Worm (Caenorhabditis elegans): Measurements from ENCODE around the gene F38H4.4.

Gene F38H4.4

ce11 chrIV:11858142-11858541 is 10.1 kb downstream of the F38H4.4 start, which contains the start of gene let-92:
Gene let-92 (plus strand): TSS chrIV:11858442.
- TF ChIP-seq unc-55 (GFP tag; optimal IDR thresholded peaks at IDR 0.05), result no peak
- TF ChIP-seq lin-39 (tag; optimal IDR thresholded peaks at IDR 0.05), result no peak
- TF ChIP-seq Y55F3AM.14 (GFP tag; optimal IDR thresholded peaks at IDR 0.05), result no peak
- no peak for TF ChIP-seq ama-1 (optimal IDR thresholded peaks at IDR 0.05)
- TF ChIP-seq elt-1 (tag; optimal IDR thresholded peaks at IDR 0.05), result no peak
- TF ChIP-seq lin-13 (GFP tag; optimal IDR thresholded peaks at IDR 0.05), result no peak
- TF ChIP-seq mdl-1 (tag; optimal IDR thresholded peaks at IDR 0.05), result no peak
- TF ChIP-seq sma-3 (GFP tag; optimal IDR thresholded peaks at IDR 0.05), result no peak
- TF ChIP-seq nhr-77 (tag; optimal IDR thresholded peaks at IDR 0.05), result no peak
- TF ChIP-seq fos-1 (tag; optimal IDR thresholded peaks at IDR 0.05), result no peak

DNA sequence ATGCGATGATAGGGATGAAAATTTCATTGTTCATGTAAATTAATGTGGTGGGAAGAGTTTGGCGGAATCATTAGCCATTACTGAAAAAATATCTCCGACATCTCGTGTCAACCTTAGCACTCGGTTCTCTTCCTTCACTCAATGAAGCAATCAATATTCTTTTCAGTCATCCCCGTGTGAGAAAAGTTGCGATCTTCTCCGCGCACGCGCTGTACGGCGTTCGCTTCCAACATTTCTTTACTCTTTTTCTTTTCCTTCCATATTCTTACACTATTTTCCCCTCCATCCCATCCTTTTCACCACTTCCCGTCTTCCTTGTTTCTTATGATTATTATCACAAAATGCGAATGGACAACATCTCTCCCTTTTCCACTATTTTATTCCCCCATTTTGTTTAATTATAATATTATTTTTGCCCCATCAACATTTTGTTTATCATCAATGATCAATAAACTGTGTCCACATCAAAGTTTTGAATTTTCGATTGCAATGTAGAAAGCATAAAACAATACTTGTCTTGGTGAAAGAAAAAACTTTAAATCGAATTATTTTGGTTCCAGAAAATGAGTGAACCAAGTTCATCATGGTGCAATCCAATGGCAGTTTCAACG is 12.0 kb downstream of the F38H4.4 start, which contains the start of gene mob-1:
Gene mob-1, plus strand, starts transcription at position 561 of the 611 bp plus-strand sequence.
- TF ChIP-seq unc-55 (GFP tag; optimal IDR thresholded peaks at IDR 0.05) (peak; percentile 49), nhr-25 (tag; optimal IDR thresholded peaks at IDR 0.05) (peak; percentile 15), crh-2 (tag; optimal IDR thresholded peaks at IDR 0.05) (peak; percentile 24), blmp-1 (tag; optimal IDR thresholded peaks at IDR 0.05; ENCODE audit: insufficient read depth) (peak; percentile 8), nhr-21 (tag; optimal IDR thresholded peaks at IDR 0.05) (peak; percentile 10), dmd-4 (tag; optimal IDR thresholded peaks at IDR 0.05) (no peak)

DNA sequence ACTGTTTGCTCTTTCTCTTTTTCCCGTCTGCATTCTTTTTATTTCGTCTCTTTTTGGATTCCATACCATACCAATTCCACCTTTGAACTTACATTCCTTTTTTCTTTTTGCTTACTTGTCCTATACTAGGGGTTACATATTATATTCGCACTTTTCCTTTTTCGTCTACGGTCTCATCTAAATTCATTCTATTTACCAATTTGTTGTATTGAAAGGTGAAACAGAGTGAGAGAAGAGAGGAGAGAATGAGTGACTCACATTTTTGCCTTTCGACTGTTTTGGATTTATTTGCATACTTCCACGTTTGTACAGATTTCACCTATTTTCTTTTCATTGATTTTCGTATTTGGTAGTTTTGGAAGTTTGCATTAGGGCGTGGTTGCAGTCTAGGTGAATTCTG is 15.4 kb downstream of the F38H4.4 start:
- TF ChIP-seq fos-1 (tag; optimal IDR thresholded peaks at IDR 0.05) (peak; percentile 42), mbf-1 (tag; optimal IDR thresholded peaks at IDR 0.05) (no peak), F13H6.1 (tag; optimal IDR thresholded peaks at IDR 0.05) (peak; percentile 12), C34F6.9 (tag; optimal IDR thresholded peaks at IDR 0.05) (peak; percentile 2)

DNA sequence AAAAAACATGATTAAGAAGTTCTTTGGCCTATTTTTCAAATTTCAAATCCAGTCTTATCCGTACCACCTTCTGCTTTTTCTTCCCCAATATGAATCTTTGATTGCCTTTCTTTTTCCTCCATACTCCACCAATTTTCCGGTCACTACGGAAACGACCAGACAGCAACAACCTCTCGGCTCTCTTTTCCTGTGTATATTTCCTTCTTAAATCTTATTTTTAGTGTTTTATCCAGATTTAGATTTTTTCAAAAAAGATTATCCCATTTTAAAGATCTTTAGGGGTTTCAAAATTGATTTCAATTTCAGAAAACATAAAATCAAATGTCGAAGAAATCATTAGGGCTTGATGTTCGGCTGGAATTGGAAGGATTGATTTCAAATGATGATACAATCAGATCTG is 16.2 kb downstream of the F38H4.4 start, which contains the start of gene trpa-1:
Gene trpa-1, plus strand, starts transcription at position 301 of the 400 bp plus-strand sequence.
- TF ChIP-seq mdl-1 (tag; optimal IDR thresholded peaks at IDR 0.05) (no peak), elt-3 (tag; optimal IDR thresholded peaks at IDR 0.05) (no peak), Y55F3AM.14 (GFP tag; optimal IDR thresholded peaks at IDR 0.05) (no peak), nhr-23 (tag; optimal IDR thresholded peaks at IDR 0.05) (no peak), nhr-237 (tag; optimal IDR thresholded peaks at IDR 0.05) (no peak), lin-39 (tag; optimal IDR thresholded peaks at IDR 0.05) (no peak), ama-1 (optimal IDR thresholded peaks at IDR 0.05) (no peak), fos-1 (tag; optimal IDR thresholded peaks at IDR 0.05) (no peak), sem-4 (tag; optimal IDR thresholded peaks at IDR 0.05) (no peak), F13H6.1 (tag; optimal IDR thresholded peaks at IDR 0.05) (no peak)

ce11 chrIV:11867652-11868232 is 19.7 kb downstream of the F38H4.4 start:
- no peak for TF ChIP-seq sma-9 (GFP tag; optimal IDR thresholded peaks at IDR 0.05)
- TF ChIP-seq sma-9 (tag; optimal IDR thresholded peaks at IDR 0.05), result no peak
- no peak for TF ChIP-seq nhr-23 (tag; optimal IDR thresholded peaks at IDR 0.05)
- TF ChIP-seq lin-11 (tag; optimal IDR thresholded peaks at IDR 0.05), result no peak
- TF ChIP-seq nhr-25 (tag; optimal IDR thresholded peaks at IDR 0.05), result no peak
- no peak for TF ChIP-seq nhr-11 (tag; optimal IDR thresholded peaks at IDR 0.05)
- no peak for TF ChIP-seq mbf-1 (tag; optimal IDR thresholded peaks at IDR 0.05)
- no peak for TF ChIP-seq C34F6.9 (tag; optimal IDR thresholded peaks at IDR 0.05)
- TF ChIP-seq F13H6.1 (tag; optimal IDR thresholded peaks at IDR 0.05), result no peak
- no peak for TF ChIP-seq zag-1 (tag; optimal IDR thresholded peaks at IDR 0.05)
- TF ChIP-seq egl-27 (tag; optimal IDR thresholded peaks at IDR 0.05), result no peak
- TF ChIP-seq nhr-12 (tag; optimal IDR thresholded peaks at IDR 0.05), result no peak
- no peak for TF ChIP-seq nhr-77 (tag; optimal IDR thresholded peaks at IDR 0.05)
- no peak for TF ChIP-seq nhr-6 (tag; optimal IDR thresholded peaks at IDR 0.05)
- no peak for TF ChIP-seq ama-1 (optimal IDR thresholded peaks at IDR 0.05)
- TF ChIP-seq blmp-1 (tag; optimal IDR thresholded peaks at IDR 0.05; ENCODE audit: insufficient read depth), result no peak

ce11 chrIV:11868452-11868851 is 20.4 kb downstream of the F38H4.4 start:
- TF ChIP-seq dmd-4 (tag; optimal IDR thresholded peaks at IDR 0.05) (no peak), peb-1 (tag; optimal IDR thresholded peaks at IDR 0.05) (no peak), nhr-23 (tag; optimal IDR thresholded peaks at IDR 0.05) (no peak), mab-5 (tag; optimal IDR thresholded peaks at IDR 0.05) (no peak), ztf-4 (tag; optimal IDR thresholded peaks at IDR 0.05) (no peak), nhr-129 (tag; optimal IDR thresholded peaks at IDR 0.05) (no peak)

Measured in whole organism, L2 larva.